Worm (Caenorhabditis elegans) whole organism, L4 larva: Measurements from ENCODE around the gene srt-43.

Experiments used
- F44E2.7 ChIP-seq: fragments of 200-800 bp; sonication (Bioruptor generic); IDR thresholded peaks from 2 replicates; pipeline ENCODE4 v2.1.2; 2022; ENCODE audit warnings: missing genetic modification characterization, missing compliant biosample characterization
- R02D3.7 ChIP-seq: fragments of 150-350 bp; sonication (generic microtip); optimal IDR thresholded peaks from 3 replicates; lab custom pipeline; 2014; ENCODE audit warnings: missing biosample characterization, missing genetic modification characterization
- T20F7.1 ChIP-seq: fragments of 200-800 bp; sonication (Bioruptor generic); optimal IDR thresholded peaks from 2 replicates; lab custom pipeline; 2018; ENCODE audit warnings: mild to moderate bottlenecking, missing genetic modification characterization, missing compliant biosample characterization
- Y105C5A.15 ChIP-seq: fragments of 200-800 bp; sonication (Bioruptor generic); IDR thresholded peaks from 2 replicates; pipeline ENCODE4 v1.3.6; 2022; ENCODE audit warnings: missing genetic modification characterization, missing compliant biosample characterization
- aha-1 ChIP-seq: fragments of 150-350 bp; peaks from one replicate; lab custom pipeline; 2014; ENCODE audit warnings: missing biosample characterization, missing genetic modification characterization
- ceh-44 ChIP-seq: fragments of 200-800 bp; sonication (Bioruptor generic); IDR thresholded peaks from 2 replicates; pipeline ENCODE4 v1.3.6; 2022; ENCODE audit warnings: missing genetic modification reagents, missing genetic modification characterization, missing compliant biosample characterization
- ceh-62 ChIP-seq: sonication (generic microtip); optimal IDR thresholded peaks from 2 replicates; lab custom pipeline; 2017; ENCODE audit warnings: missing biosample characterization, missing genetic modification characterization
- daf-12 ChIP-seq: fragments of 150-350 bp; optimal IDR thresholded peaks from 2 replicates; lab custom pipeline; 2014; ENCODE audit warnings: missing biosample characterization, missing genetic modification reagents, missing genetic modification characterization
- daf-16 ChIP-seq, 3 experiments: sonication (generic microtip); optimal IDR thresholded peaks; 2 replicates each; lab custom pipeline; 2016 to 2017; ENCODE audit warnings: missing genetic modification characterization in 3 of 3, missing genetic modification reagents in 3 of 3, mild to moderate bottlenecking in 2 of 3, missing compliant biosample characterization in 2 of 3, missing biosample characterization in 1 of 3, moderate library complexity in 1 of 3
- dmd-6 ChIP-seq: fragments of 200-800 bp; sonication (Bioruptor generic); IDR thresholded peaks from 2 replicates; pipeline ENCODE4 v1.3.6; 2022; ENCODE audit warnings: missing genetic modification reagents, missing genetic modification characterization, missing compliant biosample characterization
- duxl-1 ChIP-seq: sonication (generic microtip); optimal IDR thresholded peaks from 2 replicates; lab custom pipeline; 2016; ENCODE audit warnings: mild to moderate bottlenecking, missing genetic modification characterization, moderate library complexity, missing compliant biosample characterization; ENCODE audit not compliant: poor library complexity
- dve-1 ChIP-seq: sonication (generic microtip); optimal IDR thresholded peaks from 2 replicates; lab custom pipeline; 2017; ENCODE audit warnings: antibody characterized with exemption, mild to moderate bottlenecking, missing genetic modification characterization, missing compliant biosample characterization; ENCODE audit not compliant: insufficient read depth
- fos-1 ChIP-seq: fragments of 150-350 bp; optimal IDR thresholded peaks from 2 replicates; lab custom pipeline; 2014; ENCODE audit warnings: missing biosample characterization, missing genetic modification characterization
- hlh-11 ChIP-seq: fragments of 200-800 bp; sonication (Bioruptor generic); optimal IDR thresholded peaks from 2 replicates; lab custom pipeline; 2018; ENCODE audit warnings: mild to moderate bottlenecking, missing genetic modification characterization, missing compliant biosample characterization
- hlh-30 ChIP-seq: sonication (generic microtip); optimal IDR thresholded peaks from 2 replicates; lab custom pipeline; 2017; ENCODE audit warnings: antibody characterized with exemption, mild to moderate bottlenecking, missing genetic modification characterization, missing compliant biosample characterization; ENCODE audit not compliant: insufficient read depth
- hmg-1.1 ChIP-seq: fragments of 200-800 bp; sonication (Bioruptor generic); IDR thresholded peaks from 2 replicates; pipeline ENCODE4 v1.3.6; 2022; ENCODE audit warnings: missing genetic modification reagents, missing genetic modification characterization, missing compliant biosample characterization
- jun-1 ChIP-seq: fragments of 150-350 bp; optimal IDR thresholded peaks from 2 replicates; lab custom pipeline; 2014; ENCODE audit warnings: missing biosample characterization, missing genetic modification reagents, missing genetic modification characterization
- lim-7 ChIP-seq: fragments of 200-800 bp; sonication (Bioruptor generic); IDR thresholded peaks from 2 replicates; pipeline ENCODE4 v1.3.6; 2022; ENCODE audit warnings: missing genetic modification characterization, missing compliant biosample characterization
- mdt-29 ChIP-seq: fragments of 200-800 bp; sonication (Bioruptor generic); IDR thresholded peaks from 2 replicates; pipeline ENCODE4 v1.3.6; 2022; ENCODE audit warnings: missing genetic modification reagents, missing genetic modification characterization, missing compliant biosample characterization
- mxl-2 ChIP-seq: fragments of 200-800 bp; sonication (Bioruptor generic); conservative IDR thresholded peaks from 2 replicates; pipeline ENCODE4 v1.3.6; 2022; ENCODE audit warnings: missing genetic modification reagents, missing genetic modification characterization, missing compliant biosample characterization
- mxl-3 ChIP-seq: fragments of 200-800 bp; sonication (Bioruptor generic); optimal IDR thresholded peaks from 2 replicates; lab custom pipeline; 2018; ENCODE audit warnings: mild to moderate bottlenecking, missing genetic modification characterization, missing compliant biosample characterization
- nhr-28 ChIP-seq: fragments of 150-350 bp; optimal IDR thresholded peaks from 2 replicates; lab custom pipeline; 2014; ENCODE audit warnings: missing biosample characterization, missing genetic modification characterization
- nhr-6 ChIP-seq: fragments of 150-350 bp; optimal IDR thresholded peaks from 2 replicates; lab custom pipeline; 2014; ENCODE audit warnings: missing biosample characterization, missing genetic modification characterization
- nhr-76 ChIP-seq: fragments of 150-350 bp; optimal IDR thresholded peaks from 2 replicates; lab custom pipeline; 2014; ENCODE audit warnings: missing biosample characterization, missing genetic modification characterization
- nhr-77 ChIP-seq: fragments of 150-350 bp; optimal IDR thresholded peaks from 2 replicates; lab custom pipeline; 2014; ENCODE audit warnings: missing biosample characterization, missing genetic modification characterization
- php-3 ChIP-seq: fragments of 200-800 bp; sonication (Bioruptor generic); IDR thresholded peaks from 2 replicates; pipeline ENCODE4 v1.3.6; 2022; ENCODE audit warnings: missing genetic modification reagents, missing genetic modification characterization, missing compliant biosample characterization
- pqm-1 ChIP-seq: sonication (generic microtip); optimal IDR thresholded peaks from 2 replicates; lab custom pipeline; 2017; ENCODE audit warnings: missing biosample characterization, missing genetic modification characterization
- rbr-2 ChIP-seq: sonication (generic microtip); optimal IDR thresholded peaks from 2 replicates; lab custom pipeline; 2016; ENCODE audit warnings: missing genotype, missing genetic modification characterization, missing compliant biosample characterization
- saeg-2 ChIP-seq: fragments of 200-800 bp; sonication (Bioruptor generic); IDR thresholded peaks from 2 replicates; pipeline ENCODE4 v1.3.6; 2022; ENCODE audit warnings: missing genetic modification reagents, missing genetic modification characterization, missing compliant biosample characterization
- tra-1 ChIP-seq: fragments of 200-800 bp; sonication (Bioruptor generic); IDR thresholded peaks from 2 replicates; pipeline ENCODE4 v1.3.6; 2022; ENCODE audit warnings: missing genetic modification reagents, missing genetic modification characterization, missing compliant biosample characterization
- unc-62 ChIP-seq, 3 experiments: fragments of 150-350 bp in 1 of 3; sonication (generic microtip); optimal IDR thresholded peaks in 2 of 3; peaks in 1 of 3; 1 replicate in 1 of 3; 2 replicates in 2 of 3; lab custom pipeline; 2014 to 2017; ENCODE audit warnings: missing biosample characterization in 3 of 3, missing genetic modification characterization in 3 of 3, missing genetic modification reagents in 3 of 3, missing genotype in 1 of 3
- zag-1 ChIP-seq: fragments of 150-350 bp; optimal IDR thresholded peaks from 2 replicates; lab custom pipeline; 2014; ENCODE audit warnings: missing biosample characterization, missing genetic modification characterization
- zfp-2 ChIP-seq: sonication (generic microtip); optimal IDR thresholded peaks from 2 replicates; lab custom pipeline; 2016; ENCODE audit warnings: mild to moderate bottlenecking, missing genetic modification characterization, missing compliant biosample characterization
- zfp-3 ChIP-seq: fragments of 200-800 bp; sonication (Bioruptor generic); conservative IDR thresholded peaks from 2 replicates; pipeline ENCODE4 v1.3.6; 2022; ENCODE audit warnings: missing genetic modification reagents, missing genetic modification characterization, missing compliant biosample characterization
- ztf-7 ChIP-seq: fragments of 150-350 bp; optimal IDR thresholded peaks from 2 replicates; lab custom pipeline; 2014; ENCODE audit warnings: missing biosample characterization, missing genetic modification characterization

srt-43 gene

ce11 chrV:12786340-12786739 is 17.3 kb downstream of the srt-43 start:
- no peak for TF ChIP-seq tra-1
- TF ChIP-seq zfp-3 (GFP tag; lab: Robert Waterston, UW): no peak
- no peak for TF ChIP-seq Y105C5A.15 (GFP tag; lab: Robert Waterston, UW)

- TF ChIP-seq php-3 (GFP tag; lab: Robert Waterston, UW): no peak
- TF ChIP-seq nhr-28 (tag; lab: Kevin White, UChicago): no peak
- TF ChIP-seq F44E2.7: no peak
- TF ChIP-seq jun-1 (tag; lab: Kevin White, UChicago): no peak
- no peak for TF ChIP-seq mxl-3
- no peak for TF ChIP-seq ceh-62 (tag; lab: Kevin White, UChicago)
- TF ChIP-seq nhr-76: no peak
- TF ChIP-seq zfp-3 (GFP tag; lab: Robert Waterston, UW): no peak
- TF ChIP-seq rbr-2: no peak
- no peak for TF ChIP-seq dmd-6 (GFP tag; lab: Robert Waterston, UW)
- TF ChIP-seq nhr-6 (tag; lab: Kevin White, UChicago): no peak
- no peak for TF ChIP-seq hmg-1.1 (GFP tag; lab: Robert Waterston, UW)
- no peak for TF ChIP-seq mxl-2 (GFP tag; lab: Robert Waterston, UW)
- TF ChIP-seq fos-1: no peak
- TF ChIP-seq ceh-44: no peak
- no peak for TF ChIP-seq zag-1 (tag; lab: Kevin White, UChicago)
These were observed 18.0 kb downstream of the srt-43 start, which contains the start of gene fkb-4 for ce11 chrV:12787026-12787425. Gene fkb-4, minus strand, starts transcription at chrV:12787126.

- TF ChIP-seq lim-7 (GFP tag; lab: Robert Waterston, UW) (no peak), saeg-2 (GFP tag; lab: Robert Waterston, UW) (no peak)
These were observed 19.4 kb downstream of the srt-43 start, which contains the start of gene srbc-44 for ce11 chrV:12788451-12788850. Gene srbc-44, minus strand, starts transcription at chrV:12788551.

ce11 chrV:12790188-12790587 is 21.1 kb downstream of the srt-43 start, which contains the start of gene srbc-43:
Gene srbc-43, minus strand, starts transcription at chrV:12790518.
- peak; percentile 93 for TF ChIP-seq aha-1 (tag; lab: Kevin White, UChicago)
- TF ChIP-seq daf-12: no peak

- TF ChIP-seq nhr-28 (tag; lab: Kevin White, UChicago) (peak; percentile 76), hlh-11 (tag; lab: Kevin White, UChicago) (peak; percentile 20), R02D3.7 (tag; lab: Kevin White, UChicago) (no peak), T20F7.1 (GFP tag; lab: Kevin White, UChicago) (no peak), pqm-1 (tag; lab: Kevin White, UChicago) (peak; percentile 24), dve-1 (tag; lab: Kevin White, UChicago) (peak; percentile 34), nhr-77 (tag; lab: Kevin White, UChicago) (peak; percentile 18), saeg-2 (GFP tag; lab: Robert Waterston, UW) (no peak), hlh-30 (tag; lab: Kevin White, UChicago) (peak; percentile 44), daf-16 (GFP tag; optimal IDR thresholded peaks at IDR 0.05; lab: Kevin White, UChicago) (no peak), daf-16 (tag; optimal IDR thresholded peaks at IDR 0.05; lab: Kevin White, UChicago) (peak; percentile 82), php-3 (GFP tag; lab: Robert Waterston, UW) (no peak)
These were observed 23.7 kb downstream of the srt-43 start, which contains the start of gene ugt-5 for ce11 chrV:12792752-12793151. Gene ugt-5, minus strand, starts transcription at chrV:12792965.

ce11 chrV:12795196-12795595 is 26.1 kb downstream of the srt-43 start, which contains the start of gene ugt-4:
Gene ugt-4, minus strand, starts transcription at chrV:12795336.
- TF ChIP-seq duxl-1: no peak
- peak; percentile 65 for TF ChIP-seq hlh-30 (tag; lab: Kevin White, UChicago)
- no peak for TF ChIP-seq ztf-7 (tag; lab: Kevin White, UChicago)
- TF ChIP-seq dve-1 (tag; lab: Kevin White, UChicago): peak; percentile 67
- peak; percentile 61; the same call in 1 of the 2 replicates for TF ChIP-seq dmd-6 (GFP tag; lab: Robert Waterston, UW)
- TF ChIP-seq nhr-77 (tag; lab: Kevin White, UChicago): peak; percentile 53
- no peak for TF ChIP-seq mdt-29 (GFP tag; lab: Robert Waterston, UW)
- peak; percentile 49 for TF ChIP-seq pqm-1 (tag; lab: Kevin White, UChicago)
- peak; percentile 75 for TF ChIP-seq nhr-28 (tag; lab: Kevin White, UChicago)
- peak in 1 of 2 experiments; percentile 80 for TF ChIP-seq unc-62 (GFP tag; optimal IDR thresholded peaks at IDR 0.05 in 1 of 2; lab: Kevin White, UChicago)
- no peak for TF ChIP-seq unc-62 (tag; optimal IDR thresholded peaks at IDR 0.05; lab: Kevin White, UChicago)
- no peak for TF ChIP-seq ceh-62 (tag; lab: Kevin White, UChicago)
- no peak for TF ChIP-seq daf-16 (GFP tag; optimal IDR thresholded peaks at IDR 0.05; lab: Kevin White, UChicago)
- TF ChIP-seq daf-16 (tag; optimal IDR thresholded peaks at IDR 0.05; lab: Kevin White, UChicago): peak; percentile 35
- TF ChIP-seq hlh-11 (tag; lab: Kevin White, UChicago): peak; percentile 65
- no peak for TF ChIP-seq zfp-2 (tag; lab: Kevin White, UChicago)
- TF ChIP-seq php-3 (GFP tag; lab: Robert Waterston, UW): 0 out of 2 replicates have a peak, but pooled peaks have one; percentile 6
- TF ChIP-seq T20F7.1 (GFP tag; lab: Kevin White, UChicago): peak; percentile 52
